Fruit fly (Drosophila melanogaster): Measurements from ENCODE around the gene CG5004.
A peak's percentile ranks its signal among the peaks of the same experiment; 100 is the strongest.

Gene CG5004

DNA sequence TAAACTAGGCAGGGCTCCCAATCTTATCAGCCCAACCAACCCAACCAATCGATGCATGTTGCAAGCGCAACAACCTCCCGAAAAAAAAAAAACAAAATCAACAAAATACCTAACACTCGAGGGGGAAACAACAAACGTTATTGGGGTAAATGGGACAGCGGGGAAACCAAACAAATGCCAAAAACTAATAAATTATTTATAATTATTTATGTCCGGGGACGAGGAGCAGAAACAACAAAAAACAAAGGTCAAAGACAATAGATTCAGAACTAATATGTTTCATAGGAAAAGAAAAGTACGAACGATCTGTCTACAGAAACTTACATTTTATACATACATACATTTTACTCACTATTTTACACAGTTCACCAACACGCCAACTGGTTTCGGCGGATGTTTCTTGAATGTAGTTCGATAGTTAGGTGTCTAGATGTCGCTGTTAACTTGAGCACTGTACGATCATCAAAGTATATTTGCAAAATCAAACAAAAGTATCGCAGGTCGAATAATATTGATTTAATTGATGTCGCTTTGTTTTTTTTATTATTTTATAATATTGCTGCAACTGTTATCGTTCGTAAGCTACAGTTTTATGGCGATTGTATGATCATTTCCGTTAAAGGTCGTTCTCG lies 68.3 kb downstream of the CG5004 start (continued):
- TF ChIP-seq CG16813 (GFP tag; IDR thresholded peaks at IDR 0.05; ENCODE audit: partially characterized antibody) = peak; percentile 51; the same call in 1 of the 3 replicates
- peak; percentile 35 for TF ChIP-seq Chrac-16 (GFP tag; optimal IDR thresholded peaks at IDR 0.05)
- peak; percentile 8 for TF ChIP-seq MTF-1 (GFP tag; optimal IDR thresholded peaks at IDR 0.05; ENCODE audit: borderline replicate concordance)
- no peak for TF ChIP-seq Side (GFP tag; optimal IDR thresholded peaks at IDR 0.05)
- no peak for TF ChIP-seq Fer3 (tag; optimal IDR thresholded peaks at IDR 0.05)
- TF ChIP-seq pnt (GFP tag; optimal IDR thresholded peaks at IDR 0.05) = peak; percentile 20
- no peak for TF ChIP-seq ara (GFP tag; IDR thresholded peaks at IDR 0.05)
- TF ChIP-seq Rx (GFP tag; IDR thresholded peaks at IDR 0.05) = no peak
- TF ChIP-seq gro (GFP tag; optimal IDR thresholded peaks at IDR 0.05) = no peak
- TF ChIP-seq CG11085 (GFP tag; IDR thresholded peaks at IDR 0.05) = no peak
- no peak for TF ChIP-seq exex (tag; optimal IDR thresholded peaks at IDR 0.05)
- peak; percentile 17 for TF ChIP-seq Dip3 (GFP tag; optimal IDR thresholded peaks at IDR 0.05)
- TF ChIP-seq unpg (GFP tag; optimal IDR thresholded peaks at IDR 0.05) = peak; percentile 6
- no peak for TF ChIP-seq zf30C (GFP tag; optimal IDR thresholded peaks at IDR 0.05)
- TF ChIP-seq CG13424 (tag; optimal IDR thresholded peaks at IDR 0.05) = peak; percentile 18
- peak; percentile 27 for TF ChIP-seq CG17829 (tag; optimal IDR thresholded peaks at IDR 0.05)
- no peak for TF ChIP-seq CG10959 (GFP tag; IDR thresholded peaks at IDR 0.05)
- TF ChIP-seq maf-S (GFP tag; optimal IDR thresholded peaks at IDR 0.05) = peak; percentile 22
- TF ChIP-seq CG9609 (GFP tag; optimal IDR thresholded peaks at IDR 0.05) = peak; percentile 3
- peak; percentile 17; the same call in 1 of the 2 replicates for TF ChIP-seq ssp (GFP tag; IDR thresholded peaks at IDR 0.05)
- peak; percentile 42; the same call in 1 of the 2 replicates for TF ChIP-seq bbx (GFP tag; IDR thresholded peaks at IDR 0.05; ENCODE audit: partially characterized antibody)
- TF ChIP-seq luna (GFP tag; optimal IDR thresholded peaks at IDR 0.05) = no peak
- no peak for TF ChIP-seq eyg (GFP tag; optimal IDR thresholded peaks at IDR 0.05)
- TF ChIP-seq CG15073 (GFP tag; optimal IDR thresholded peaks at IDR 0.05) = no peak
- TF ChIP-seq trem (tag; optimal IDR thresholded peaks at IDR 0.05) = no peak
- no peak for TF ChIP-seq run (tag; optimal IDR thresholded peaks at IDR 0.05)
- peak; percentile 13 for TF ChIP-seq Nf-YC (tag; optimal IDR thresholded peaks at IDR 0.05)
- TF ChIP-seq croc (GFP tag; conservative IDR thresholded peaks at IDR 0.05) = peak; percentile 14; the same call in 1 of the 3 replicates
- TF ChIP-seq abd-A (tag; optimal IDR thresholded peaks at IDR 0.05) = no peak
- peak; percentile 10 for TF ChIP-seq CG14710 (tag; optimal IDR thresholded peaks at IDR 0.05)
- TF ChIP-seq pzg (GFP tag; optimal IDR thresholded peaks at IDR 0.05) = peak; percentile 0
- TF ChIP-seq pan (optimal IDR thresholded peaks at IDR 0.05) = no peak
- peak in 1 of 2 experiments; percentile 32 for TF ChIP-seq pan (GFP tag; optimal IDR thresholded peaks at IDR 0.05 in 1 of 2, IDR thresholded peaks at IDR 0.05 in 1 of 2)
- TF ChIP-seq CG11247 (GFP tag; IDR thresholded peaks at IDR 0.05) = peak; percentile 54
- TF ChIP-seq CG12391 (tag; optimal IDR thresholded peaks at IDR 0.05) = peak; percentile 14
- TF ChIP-seq gem (tag; optimal IDR thresholded peaks at IDR 0.05) = peak; percentile 51
- TF ChIP-seq scrt (GFP tag; optimal IDR thresholded peaks at IDR 0.05) = no peak
- TF ChIP-seq Atf6 (GFP tag; IDR thresholded peaks at IDR 0.05) = no peak
- TF ChIP-seq Mad (GFP tag; optimal IDR thresholded peaks at IDR 0.05) = peak; percentile 36
- peak; percentile 21 for TF ChIP-seq tin (GFP tag; optimal IDR thresholded peaks at IDR 0.05)
- no peak for TF ChIP-seq Abd-B (GFP tag; optimal IDR thresholded peaks at IDR 0.05)
- no peak for TF ChIP-seq Adf1 (GFP tag; IDR thresholded peaks at IDR 0.05)
- no peak for TF ChIP-seq CG12236 (GFP tag; optimal IDR thresholded peaks at IDR 0.05)
- TF ChIP-seq kah (GFP tag; optimal IDR thresholded peaks at IDR 0.05) = no peak
- no peak for TF ChIP-seq ewg (GFP tag; optimal IDR thresholded peaks at IDR 0.05)
- no peak for TF ChIP-seq CG9797 (GFP tag; optimal IDR thresholded peaks at IDR 0.05)
- 0 out of 3 replicates have a peak, but pooled peaks have one; percentile 10 for TF ChIP-seq CG7963 (GFP tag; IDR thresholded peaks at IDR 0.05; ENCODE audit: partially characterized antibody)
- no peak for TF ChIP-seq pho (GFP tag; optimal IDR thresholded peaks at IDR 0.05)
- TF ChIP-seq trh (GFP tag; optimal IDR thresholded peaks at IDR 0.05) = no peak
- no peak for TF ChIP-seq p53 (GFP tag; optimal IDR thresholded peaks at IDR 0.05)

Measured in whole organism, embryonic.